Fruit fly (Drosophila melanogaster): ENCODE measurements around the gene CG8043.

The CG8043 gene

DNA sequence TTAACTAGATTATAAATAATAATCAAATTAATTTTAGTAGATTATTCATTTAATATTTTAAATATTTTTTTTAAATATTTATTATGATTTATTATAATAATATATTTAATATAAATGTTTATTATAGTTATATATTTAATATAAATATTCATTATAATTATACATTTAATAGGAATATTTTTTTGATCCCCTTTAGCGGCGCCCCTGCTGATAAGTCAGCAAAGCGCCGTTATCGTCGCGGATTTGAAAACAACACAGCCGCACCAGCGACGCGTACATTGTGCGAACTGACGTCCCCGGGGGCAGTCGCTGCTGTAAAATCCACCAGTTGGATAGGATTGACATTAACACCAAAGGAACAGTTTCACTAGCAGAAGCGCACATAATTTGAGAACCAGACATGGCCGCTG lies 36.0 kb downstream of the CG8043 start, which contains the start of gene CG8112 (continued):
- TF ChIP-seq pan (optimal IDR thresholded peaks at IDR 0.05) (no peak), pan (GFP tag; optimal IDR thresholded peaks at IDR 0.05 in 1 of 2, IDR thresholded peaks at IDR 0.05 in 1 of 2) (no peak), CG15073 (GFP tag; optimal IDR thresholded peaks at IDR 0.05) (no peak), phol (tag; optimal IDR thresholded peaks at IDR 0.05) (no peak), Hr3 (GFP tag; optimal IDR thresholded peaks at IDR 0.05) (no peak), CG4854 (GFP tag; optimal IDR thresholded peaks at IDR 0.05) (no peak), lmd (GFP tag; IDR thresholded peaks at IDR 0.05) (no peak), chinmo (GFP tag; IDR thresholded peaks at IDR 0.05; ENCODE audit: partially characterized antibody) (no peak), btn (GFP tag; optimal IDR thresholded peaks at IDR 0.05) (no peak), CG10543 (GFP tag; optimal IDR thresholded peaks at IDR 0.05) (peak; percentile 16), Drgx (GFP tag; IDR thresholded peaks at IDR 0.05) (peak; percentile 35; the same call in 1 of the 2 replicates), D19A (tag; optimal IDR thresholded peaks at IDR 0.05) (no peak), CG7372 (GFP tag; IDR thresholded peaks at IDR 0.05) (no peak), gfzf (GFP tag; optimal IDR thresholded peaks at IDR 0.05) (no peak), TFAM (GFP tag; optimal IDR thresholded peaks at IDR 0.05) (no peak), CG34422 (GFP tag; IDR thresholded peaks at IDR 0.05) (no peak), H15 (GFP tag; IDR thresholded peaks at IDR 0.05) (no peak), CG2120 (GFP tag; optimal IDR thresholded peaks at IDR 0.05) (peak; percentile 17), trh (GFP tag; optimal IDR thresholded peaks at IDR 0.05) (no peak), disco-r (GFP tag; optimal IDR thresholded peaks at IDR 0.05) (no peak), Elba2 (GFP tag; optimal IDR thresholded peaks at IDR 0.05) (no peak), CG9727 (GFP tag; optimal IDR thresholded peaks at IDR 0.05) (peak; percentile 28), Blimp-1 (GFP tag; optimal IDR thresholded peaks at IDR 0.05) (no peak), CG7987 (GFP tag; optimal IDR thresholded peaks at IDR 0.05) (no peak), fd96Cb (tag; optimal IDR thresholded peaks at IDR 0.05) (peak; percentile 13), Fer3 (tag; optimal IDR thresholded peaks at IDR 0.05) (peak; percentile 30), ATbp (GFP tag; optimal IDR thresholded peaks at IDR 0.05) (peak; percentile 15), CG3065 (GFP tag; optimal IDR thresholded peaks at IDR 0.05) (no peak), sisA (GFP tag; IDR thresholded peaks at IDR 0.05) (no peak), MESR4 (GFP tag; optimal IDR thresholded peaks at IDR 0.05) (no peak), CG2889 (GFP tag; IDR thresholded peaks at IDR 0.05) (no peak), klu (GFP tag; IDR thresholded peaks at IDR 0.05) (no peak), CG11093 (GFP tag; IDR thresholded peaks at IDR 0.05) (no peak), Dp (GFP tag; optimal IDR thresholded peaks at IDR 0.05) (no peak), CG6813 (GFP tag; optimal IDR thresholded peaks at IDR 0.05) (peak; percentile 24), ato (GFP tag; IDR thresholded peaks at IDR 0.05; ENCODE audit: partially characterized antibody) (no peak), jing (GFP tag; optimal IDR thresholded peaks at IDR 0.05) (no peak), CG6683 (GFP tag; optimal IDR thresholded peaks at IDR 0.05) (no peak), lov (optimal IDR thresholded peaks at IDR 0.05) (no peak), lov (GFP tag; IDR thresholded peaks at IDR 0.05) (no peak), CG1024 (GFP tag; IDR thresholded peaks at IDR 0.05) (no peak), Ets65A (GFP tag) (no peak), CG12236 (GFP tag; optimal IDR thresholded peaks at IDR 0.05) (no peak), sd (tag; optimal IDR thresholded peaks at IDR 0.05) (no peak), CG33213 (GFP tag; optimal IDR thresholded peaks at IDR 0.05) (no peak), nerfin-1 (tag; optimal IDR thresholded peaks at IDR 0.05) (no peak), dpn (GFP tag; optimal IDR thresholded peaks at IDR 0.05) (no peak), CG13775 (GFP tag; optimal IDR thresholded peaks at IDR 0.05) (peak; percentile 23), CG17361 (GFP tag; IDR thresholded peaks at IDR 0.05) (no peak), Fer1 (GFP tag; optimal IDR thresholded peaks at IDR 0.05) (no peak), Six4 (GFP tag; optimal IDR thresholded peaks at IDR 0.05) (no peak), cas (GFP tag; IDR thresholded peaks at IDR 0.05) (no peak), maf-S (GFP tag; optimal IDR thresholded peaks at IDR 0.05) (no peak)
